Worm (Caenorhabditis elegans): ENCODE data around the gene H12C20.7.

Gene H12C20.7

DNA sequence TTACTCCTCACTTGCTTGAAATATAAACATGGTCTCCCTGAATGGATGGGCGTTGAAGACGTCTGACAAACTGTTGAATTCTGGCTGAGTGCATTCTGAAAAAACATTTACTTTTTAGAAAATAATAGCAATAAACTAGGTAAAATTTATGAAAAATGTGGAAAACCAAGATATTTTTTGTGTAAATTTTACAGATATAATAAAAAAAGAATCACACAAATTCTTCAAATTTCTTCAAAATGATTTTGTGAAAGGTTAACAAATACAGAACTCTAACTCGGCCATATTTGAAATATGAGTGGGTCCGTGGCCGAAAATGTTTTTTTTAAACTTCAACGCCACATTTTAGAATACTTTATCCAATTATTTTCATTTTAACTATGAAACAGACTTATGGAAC, 45.4 kb upstream of the H12C20.7 start, which contains the start of gene glb-15:
TSS of gene glb-15 (minus strand) at position 101 of the 400 bp plus-strand sequence.
- no peak for TF ChIP-seq aly-2 (tag; optimal IDR thresholded peaks at IDR 0.05)
- no peak for TF ChIP-seq fos-1 (tag; optimal IDR thresholded peaks at IDR 0.05)
- TF ChIP-seq R02D3.7 (tag; optimal IDR thresholded peaks at IDR 0.05) = no peak
- no peak for TF ChIP-seq pha-4 (tag; optimal IDR thresholded peaks at IDR 0.05)
- no peak for TF ChIP-seq nhr-43 (tag; optimal IDR thresholded peaks at IDR 0.05; ENCODE audit: poor library complexity, severe bottlenecking)
- TF ChIP-seq tbx-2 (tag; optimal IDR thresholded peaks at IDR 0.05) = no peak
- no peak for TF ChIP-seq pqm-1 (tag; optimal IDR thresholded peaks at IDR 0.05)
- no peak for TF ChIP-seq fkh-2 (tag; optimal IDR thresholded peaks at IDR 0.05)
- no peak for TF ChIP-seq elt-1 (tag; optimal IDR thresholded peaks at IDR 0.05)
- no peak for TF ChIP-seq zag-1 (tag; optimal IDR thresholded peaks at IDR 0.05)
- no peak for TF ChIP-seq nhr-12 (tag; optimal IDR thresholded peaks at IDR 0.05)
- TF ChIP-seq ceh-16 (tag; optimal IDR thresholded peaks at IDR 0.05) = no peak
- no peak for TF ChIP-seq ZK546.5 (tag; optimal IDR thresholded peaks at IDR 0.05)
- no peak for TF ChIP-seq egl-27 (tag; optimal IDR thresholded peaks at IDR 0.05)
- TF ChIP-seq nhr-25 (tag; optimal IDR thresholded peaks at IDR 0.05) = no peak

ce11 chrV:11616813-11617212, 44.0 kb upstream of the H12C20.7 start:
- peak in 1 of 3 experiments; percentile 48 for TF ChIP-seq elt-3 (tag; optimal IDR thresholded peaks at IDR 0.05)
- no peak for TF ChIP-seq hmg-11 (tag; optimal IDR thresholded peaks at IDR 0.05)
- no peak for TF ChIP-seq aly-2 (tag; optimal IDR thresholded peaks at IDR 0.05)
- peak; percentile 87 for TF ChIP-seq ama-1 (optimal IDR thresholded peaks at IDR 0.05)
- TF ChIP-seq mml-1 (tag; optimal IDR thresholded peaks at IDR 0.05) = no peak
- TF ChIP-seq unc-39 (tag; optimal IDR thresholded peaks at IDR 0.05) = no peak
- no peak for TF ChIP-seq ceh-16 (tag; optimal IDR thresholded peaks at IDR 0.05)
- TF ChIP-seq nhr-43 (tag; optimal IDR thresholded peaks at IDR 0.05; ENCODE audit: poor library complexity, severe bottlenecking) = peak; percentile 30
- TF ChIP-seq nfya-1 (tag; optimal IDR thresholded peaks at IDR 0.05; ENCODE audit: insufficient read depth) = peak; percentile 30
- TF ChIP-seq lsy-12 (tag; optimal IDR thresholded peaks at IDR 0.05) = no peak
- TF ChIP-seq nhr-77 (tag; optimal IDR thresholded peaks at IDR 0.05) = no peak
- TF ChIP-seq lin-39 (tag; optimal IDR thresholded peaks at IDR 0.05) = no peak
- TF ChIP-seq fos-1 (tag; optimal IDR thresholded peaks at IDR 0.05) = no peak
- TF ChIP-seq nhr-25 (tag; optimal IDR thresholded peaks at IDR 0.05) = peak; percentile 84
- no peak for TF ChIP-seq zag-1 (tag; optimal IDR thresholded peaks at IDR 0.05)
- TF ChIP-seq tbx-2 (tag; optimal IDR thresholded peaks at IDR 0.05) = no peak

ce11 chrV:11615948-11616681, 43.3 kb upstream of the H12C20.7 start, which contains the start of gene nlp-24:
Gene nlp-24, plus strand, starts transcription at chrV:11616376.
- peak; percentile 86 for TF ChIP-seq ama-1 (optimal IDR thresholded peaks at IDR 0.05)
- no peak for TF ChIP-seq elt-2 (tag; optimal IDR thresholded peaks at IDR 0.05)
- TF ChIP-seq nhr-23 (tag; optimal IDR thresholded peaks at IDR 0.05) = peak; percentile 70
- TF ChIP-seq nhr-237 (tag; optimal IDR thresholded peaks at IDR 0.05) = no peak
- no peak for TF ChIP-seq tbx-2 (tag; optimal IDR thresholded peaks at IDR 0.05)
- no peak for TF ChIP-seq nhr-28 (tag; optimal IDR thresholded peaks at IDR 0.05)
- no peak for TF ChIP-seq pqm-1 (tag; optimal IDR thresholded peaks at IDR 0.05)
- TF ChIP-seq nhr-11 (tag; optimal IDR thresholded peaks at IDR 0.05) = no peak
- no peak for TF ChIP-seq jun-1 (tag; optimal IDR thresholded peaks at IDR 0.05)
- peak; percentile 61 for TF ChIP-seq nhr-43 (tag; optimal IDR thresholded peaks at IDR 0.05; ENCODE audit: poor library complexity, severe bottlenecking)
- peak; percentile 23 for TF ChIP-seq nfya-1 (tag; optimal IDR thresholded peaks at IDR 0.05; ENCODE audit: insufficient read depth)
- TF ChIP-seq sea-2 (GFP tag; optimal IDR thresholded peaks at IDR 0.05) = no peak
- TF ChIP-seq nhr-25 (tag; optimal IDR thresholded peaks at IDR 0.05) = peak; percentile 71
- peak; percentile 91 for TF ChIP-seq elt-1 (tag; optimal IDR thresholded peaks at IDR 0.05)

DNA sequence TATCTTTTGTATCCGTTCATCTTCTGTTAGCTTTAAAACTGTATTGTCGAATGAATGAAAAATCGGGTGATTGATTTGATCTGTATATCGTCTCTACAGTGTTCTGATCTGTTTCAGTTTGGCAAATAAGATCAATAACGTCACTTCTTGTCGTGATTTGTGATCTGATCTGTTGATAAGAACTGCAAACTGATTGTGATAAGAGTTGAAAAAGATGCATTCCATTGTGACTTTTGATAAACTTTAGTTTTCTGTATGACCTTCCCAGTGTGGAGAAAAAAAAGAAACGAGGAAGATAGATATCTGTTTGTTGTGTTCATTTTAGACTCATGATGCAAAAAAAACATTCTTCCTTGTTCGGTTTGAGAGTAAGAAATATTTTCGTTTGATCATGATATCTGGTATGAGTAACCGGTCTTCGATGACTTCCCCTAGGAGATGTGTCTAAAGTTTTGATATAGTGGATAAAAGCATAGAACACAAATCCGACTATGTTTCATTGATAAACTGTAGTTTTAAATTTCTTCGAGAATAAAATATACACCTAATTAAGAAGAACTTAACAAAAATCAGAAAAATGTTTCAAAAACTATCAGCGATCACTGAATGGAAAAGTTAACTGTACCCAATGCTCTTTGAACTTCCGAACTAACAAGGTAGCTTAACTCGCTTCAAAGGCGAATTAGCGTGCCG, 42.2 kb upstream of the H12C20.7 start:
- TF ChIP-seq nhr-25 (tag; optimal IDR thresholded peaks at IDR 0.05) (peak; percentile 93), aly-2 (tag; optimal IDR thresholded peaks at IDR 0.05) (no peak), nhr-67 (tag; optimal IDR thresholded peaks at IDR 0.05) (no peak), zag-1 (tag; optimal IDR thresholded peaks at IDR 0.05) (no peak), ceh-82 (tag; optimal IDR thresholded peaks at IDR 0.05) (no peak), elt-1 (tag; optimal IDR thresholded peaks at IDR 0.05) (peak; percentile 97), lin-15B (tag; optimal IDR thresholded peaks at IDR 0.05) (no peak), nfya-1 (tag; optimal IDR thresholded peaks at IDR 0.05; ENCODE audit: insufficient read depth) (no peak), pqm-1 (tag; optimal IDR thresholded peaks at IDR 0.05) (peak; percentile 36), R02D3.7 (tag; optimal IDR thresholded peaks at IDR 0.05) (peak; percentile 30), elt-3 (tag; optimal IDR thresholded peaks at IDR 0.05) (peak in 2 of 3 experiments; percentile 90 to 97), snpc-4 (tag; optimal IDR thresholded peaks at IDR 0.05) (no peak), ztf-11 (tag; optimal IDR thresholded peaks at IDR 0.05) (no peak), nhr-43 (tag; optimal IDR thresholded peaks at IDR 0.05; ENCODE audit: poor library complexity, severe bottlenecking) (peak; percentile 32), nhr-23 (tag; optimal IDR thresholded peaks at IDR 0.05) (peak; percentile 80), mdl-1 (tag; optimal IDR thresholded peaks at IDR 0.05) (no peak), nhr-12 (tag; optimal IDR thresholded peaks at IDR 0.05) (no peak), unc-39 (tag; optimal IDR thresholded peaks at IDR 0.05) (no peak), ceh-9 (tag; optimal IDR thresholded peaks at IDR 0.05) (no peak), unc-62 (GFP tag; optimal IDR thresholded peaks at IDR 0.05) (no peak), nhr-11 (tag; optimal IDR thresholded peaks at IDR 0.05) (no peak), ceh-28 (tag; optimal IDR thresholded peaks at IDR 0.05) (peak; percentile 28), sea-2 (GFP tag; optimal IDR thresholded peaks at IDR 0.05) (no peak), fkh-2 (tag; optimal IDR thresholded peaks at IDR 0.05) (no peak), ztf-4 (tag; optimal IDR thresholded peaks at IDR 0.05) (no peak), elt-2 (tag; optimal IDR thresholded peaks at IDR 0.05) (peak; percentile 65), pha-4 (tag; optimal IDR thresholded peaks at IDR 0.05) (no peak)
